Worm (Caenorhabditis elegans): ENCODE results near the gene cyn-11.

Gene cyn-11

ce11 chrII:8761739-8762138, 45.7 kb upstream of the cyn-11 start:
- TF ChIP-seq elt-1 (tag; optimal IDR thresholded peaks at IDR 0.05; ENCODE audit: borderline replicate concordance, insufficient read depth): no peak
- no peak for TF ChIP-seq elt-3 (tag; optimal IDR thresholded peaks at IDR 0.05)
- no peak for TF ChIP-seq sptf-1 (tag; optimal IDR thresholded peaks at IDR 0.05)
- TF ChIP-seq lin-13 (tag; optimal IDR thresholded peaks at IDR 0.05): no peak
- no peak for TF ChIP-seq sem-2 (GFP tag; optimal IDR thresholded peaks at IDR 0.05)
- no peak for TF ChIP-seq nhr-2 (tag; optimal IDR thresholded peaks at IDR 0.05)
- TF ChIP-seq unc-39 (tag; optimal IDR thresholded peaks at IDR 0.05): no peak
- TF ChIP-seq bed-3 (GFP tag; optimal IDR thresholded peaks at IDR 0.05): no peak
- no peak for TF ChIP-seq drap-1 (GFP tag; optimal IDR thresholded peaks at IDR 0.05)
- no peak for TF ChIP-seq snpc-4 (tag; optimal IDR thresholded peaks at IDR 0.05)
- no peak for TF ChIP-seq lsy-2 (tag; optimal IDR thresholded peaks at IDR 0.05)
- no peak for TF ChIP-seq nhr-12 (tag; optimal IDR thresholded peaks at IDR 0.05)
- TF ChIP-seq M03D4.4 (tag; optimal IDR thresholded peaks at IDR 0.05): no peak
- no peak for TF ChIP-seq tbx-8 (GFP tag; optimal IDR thresholded peaks at IDR 0.05)
- TF ChIP-seq mab-5 (tag; optimal IDR thresholded peaks at IDR 0.05): no peak
- TF ChIP-seq unc-120 (tag; optimal IDR thresholded peaks at IDR 0.05; ENCODE audit: poor library complexity, severe bottlenecking): no peak

DNA sequence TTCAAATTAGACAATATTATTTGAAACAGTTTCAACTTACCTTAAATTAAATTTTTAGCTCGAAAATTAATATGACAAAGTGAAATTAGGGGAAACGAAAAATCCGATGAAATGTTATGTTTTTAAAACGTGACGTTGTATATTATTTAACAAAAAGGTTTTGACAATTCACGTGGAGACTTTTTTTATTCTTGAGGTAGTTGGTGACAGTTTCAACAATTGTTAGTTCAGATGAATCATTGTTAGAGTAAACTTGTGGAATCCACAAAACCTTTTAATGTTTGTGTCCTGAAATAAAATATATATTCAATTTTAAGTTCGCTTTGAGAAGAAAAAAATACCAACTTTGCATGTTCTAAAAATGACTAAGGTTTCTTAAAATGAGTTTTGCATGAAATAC, 43.4 kb upstream of the cyn-11 start, which contains the start of gene fut-1:
Gene fut-1, minus strand, starts transcription at position 101 of the 400 bp plus-strand sequence.
- TF ChIP-seq mab-5 (tag; optimal IDR thresholded peaks at IDR 0.05) (no peak), lin-32 (GFP tag; optimal IDR thresholded peaks at IDR 0.05) (no peak), unc-39 (tag; optimal IDR thresholded peaks at IDR 0.05) (no peak), nhr-76 (tag; optimal IDR thresholded peaks at IDR 0.05) (no peak), flh-1 (GFP tag; optimal IDR thresholded peaks at IDR 0.05) (no peak), ceh-83 (GFP tag; optimal IDR thresholded peaks at IDR 0.05) (no peak), nhr-28 (tag; optimal IDR thresholded peaks at IDR 0.05) (no peak), M03D4.4 (tag; optimal IDR thresholded peaks at IDR 0.05) (no peak), blmp-1 (tag; optimal IDR thresholded peaks at IDR 0.05) (no peak), lsy-2 (tag; optimal IDR thresholded peaks at IDR 0.05) (no peak), zip-8 (tag; optimal IDR thresholded peaks at IDR 0.05) (no peak), hlh-1 (tag; optimal IDR thresholded peaks at IDR 0.05) (no peak), ztf-11 (tag; optimal IDR thresholded peaks at IDR 0.05) (no peak)

DNA sequence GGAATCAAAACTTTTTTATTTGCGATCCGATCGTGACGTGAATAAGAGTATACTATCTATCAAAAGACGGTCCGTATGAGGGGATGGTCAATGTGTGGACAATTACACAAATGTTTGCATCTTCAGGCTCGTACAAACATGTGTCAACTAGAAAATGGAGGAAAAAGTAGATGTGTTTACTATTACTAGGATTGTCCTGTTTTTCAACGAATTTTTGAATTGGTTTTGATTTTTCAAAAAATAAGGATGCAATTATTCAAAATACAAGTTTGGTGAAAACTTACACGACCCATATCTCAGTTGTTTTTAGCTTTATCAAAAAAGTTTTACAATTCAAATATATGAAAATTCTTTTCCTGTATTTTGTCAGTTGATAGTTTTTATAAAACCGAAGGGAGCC, 39.2 kb upstream of the cyn-11 start, which contains the start of gene K08F8.7:
Gene K08F8.7, minus strand, starts transcription at position 101 of the 400 bp plus-strand sequence.
- TF ChIP-seq nhr-28 (tag; optimal IDR thresholded peaks at IDR 0.05): no peak
- no peak for TF ChIP-seq bed-3 (GFP tag; optimal IDR thresholded peaks at IDR 0.05)
- TF ChIP-seq lsy-2 (tag; optimal IDR thresholded peaks at IDR 0.05): no peak
- no peak for TF ChIP-seq unc-120 (tag; optimal IDR thresholded peaks at IDR 0.05; ENCODE audit: poor library complexity, severe bottlenecking)

DNA sequence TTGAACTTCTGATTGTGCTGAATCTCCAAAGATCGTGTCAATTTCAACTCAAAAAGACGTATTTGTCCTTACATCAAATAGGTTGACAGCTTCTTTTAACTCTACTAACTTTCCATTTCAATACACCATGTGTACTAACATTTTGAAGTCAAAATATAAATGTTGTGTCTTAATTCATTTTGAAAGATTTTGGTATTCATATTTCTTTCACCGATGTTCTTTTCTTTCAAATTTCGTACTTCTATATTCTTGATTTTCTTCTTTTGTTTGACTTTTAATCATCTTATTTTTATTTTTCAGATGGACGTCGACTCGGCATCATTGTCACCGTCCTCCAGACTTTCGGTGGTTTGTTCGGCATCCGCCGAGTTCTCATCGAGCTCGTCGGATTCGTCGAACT, 35.6 kb upstream of the cyn-11 start, which contains the start of gene atf-2:
Gene atf-2, plus strand, starts transcription at position 301 of the 400 bp plus-strand sequence.
- TF ChIP-seq bed-3 (GFP tag; optimal IDR thresholded peaks at IDR 0.05) (no peak), nhr-12 (tag; optimal IDR thresholded peaks at IDR 0.05) (no peak), M03D4.4 (tag; optimal IDR thresholded peaks at IDR 0.05) (no peak), mep-1 (tag; optimal IDR thresholded peaks at IDR 0.05) (no peak), zip-8 (tag; optimal IDR thresholded peaks at IDR 0.05) (no peak), nhr-2 (tag; optimal IDR thresholded peaks at IDR 0.05) (no peak), elt-1 (tag; optimal IDR thresholded peaks at IDR 0.05; ENCODE audit: borderline replicate concordance, insufficient read depth) (no peak), drap-1 (GFP tag; optimal IDR thresholded peaks at IDR 0.05) (no peak), ces-1 (GFP tag; optimal IDR thresholded peaks at IDR 0.05) (no peak), unc-39 (tag; optimal IDR thresholded peaks at IDR 0.05) (no peak), elt-3 (tag; optimal IDR thresholded peaks at IDR 0.05) (no peak), hlh-1 (tag; optimal IDR thresholded peaks at IDR 0.05) (no peak), sptf-1 (tag; optimal IDR thresholded peaks at IDR 0.05) (no peak), unc-62 (GFP tag; optimal IDR thresholded peaks at IDR 0.05) (no peak)

DNA sequence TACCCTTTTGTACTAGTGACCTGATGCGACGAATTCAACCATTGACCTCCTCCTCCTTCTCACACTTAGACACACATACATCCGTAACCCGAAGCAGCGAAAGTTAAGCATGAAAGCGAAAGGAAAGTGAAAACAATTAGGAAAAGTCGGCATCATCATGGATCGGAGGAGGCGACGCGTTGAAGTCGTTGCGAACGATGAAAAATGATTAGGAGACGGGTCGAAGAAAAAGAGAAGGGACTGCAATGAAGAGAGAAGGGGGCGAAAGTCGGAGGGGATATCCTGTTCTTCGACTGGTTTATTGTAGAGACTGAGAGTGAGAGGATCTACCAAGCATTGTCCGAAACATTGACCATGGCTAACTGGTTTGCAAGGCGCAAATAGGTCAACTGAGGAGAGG, 35.0 kb upstream of the cyn-11 start:
- TF ChIP-seq nhr-237 (tag; optimal IDR thresholded peaks at IDR 0.05) (peak; percentile 8), sptf-1 (tag; optimal IDR thresholded peaks at IDR 0.05) (no peak), mep-1 (tag; optimal IDR thresholded peaks at IDR 0.05) (peak; percentile 5), unc-39 (tag; optimal IDR thresholded peaks at IDR 0.05) (no peak), unc-62 (GFP tag; optimal IDR thresholded peaks at IDR 0.05) (no peak), elt-3 (tag; optimal IDR thresholded peaks at IDR 0.05) (no peak), lsy-2 (tag; optimal IDR thresholded peaks at IDR 0.05) (no peak), lin-13 (tag; optimal IDR thresholded peaks at IDR 0.05) (no peak), nhr-76 (tag; optimal IDR thresholded peaks at IDR 0.05) (no peak), ham-2 (GFP tag; optimal IDR thresholded peaks at IDR 0.05) (peak; percentile 99), tbx-8 (GFP tag; optimal IDR thresholded peaks at IDR 0.05) (no peak), ceh-43 (GFP tag; optimal IDR thresholded peaks at IDR 0.05) (no peak), blmp-1 (tag; optimal IDR thresholded peaks at IDR 0.05) (peak; percentile 100), ceh-39 (tag; optimal IDR thresholded peaks at IDR 0.05) (no peak), elt-1 (tag; optimal IDR thresholded peaks at IDR 0.05; ENCODE audit: borderline replicate concordance, insufficient read depth) (peak; percentile 1)
